Worm (Caenorhabditis elegans) whole organism, late embryonic: ENCODE results near the gene dsc-1.

Experiments
- C08G9.2 ChIP-seq: sonication (generic microtip); optimal IDR thresholded peaks from 2 replicates; lab custom pipeline; 2016; ENCODE audit warnings: mild to moderate bottlenecking, missing genetic modification characterization, moderate library complexity, missing compliant biosample characterization
- C38D4.7 ChIP-seq: fragments of 200-800 bp; sonication (Bioruptor generic); optimal IDR thresholded peaks from 2 replicates; lab custom pipeline; 2018; ENCODE audit warnings: mild to moderate bottlenecking, missing genetic modification characterization, moderate library complexity, missing compliant biosample characterization
- K02D7.2 ChIP-seq: sonication (generic microtip); optimal IDR thresholded peaks from 2 replicates; lab custom pipeline; 2017; ENCODE audit warnings: mild to moderate bottlenecking, missing genetic modification characterization, missing compliant biosample characterization
- K09A11.1 ChIP-seq: sonication (generic microtip); optimal IDR thresholded peaks from 2 replicates; lab custom pipeline; 2017; ENCODE audit warnings: antibody characterized with exemption, mild to moderate bottlenecking, missing genetic modification characterization, missing compliant biosample characterization; ENCODE audit not compliant: insufficient read depth
- T23F11.4 ChIP-seq: fragments of 200-800 bp; sonication (Bioruptor generic); optimal IDR thresholded peaks from 2 replicates; lab custom pipeline; 2018; ENCODE audit warnings: mild to moderate bottlenecking, missing genetic modification characterization, missing compliant biosample characterization
- ama-1 ChIP-seq: fragments of 150-350 bp; optimal IDR thresholded peaks from 2 replicates; lab custom pipeline; 2014
- ceh-14 ChIP-seq: sonication (generic microtip); optimal IDR thresholded peaks from 2 replicates; lab custom pipeline; 2016; ENCODE audit warnings: missing genotype, missing genetic modification characterization, missing compliant biosample characterization
- ceh-18 ChIP-seq: sonication (generic microtip); optimal IDR thresholded peaks from 2 replicates; lab custom pipeline; 2016; ENCODE audit warnings: missing genetic modification characterization, missing compliant biosample characterization
- ceh-19 ChIP-seq: fragments of 200-800 bp; sonication (Bioruptor generic); optimal IDR thresholded peaks from 2 replicates; lab custom pipeline; 2018; ENCODE audit warnings: mild to moderate bottlenecking, missing genetic modification characterization, missing compliant biosample characterization
- ceh-2 ChIP-seq: sonication (generic microtip); optimal IDR thresholded peaks from 2 replicates; lab custom pipeline; 2016; ENCODE audit warnings: missing genotype, missing genetic modification characterization, missing compliant biosample characterization
- ceh-30 ChIP-seq: fragments of 150-350 bp; optimal IDR thresholded peaks from 2 replicates; lab custom pipeline; 2014; ENCODE audit warnings: missing biosample characterization, missing genetic modification characterization
- ceh-45 ChIP-seq: fragments of 200-800 bp; sonication (Bioruptor generic); IDR thresholded peaks from 2 replicates; pipeline ENCODE4 v1.3.6; 2022; ENCODE audit warnings: missing genetic modification reagents, missing genetic modification characterization, missing compliant biosample characterization
- ceh-6 ChIP-seq: fragments of 200-800 bp; sonication (Bioruptor generic); optimal IDR thresholded peaks from 2 replicates; lab custom pipeline; 2018; ENCODE audit warnings: mild to moderate bottlenecking, missing genetic modification characterization, missing compliant biosample characterization
- dmd-4 ChIP-seq: sonication (generic microtip); optimal IDR thresholded peaks from 2 replicates; lab custom pipeline; 2016; ENCODE audit warnings: borderline replicate concordance, missing genetic modification characterization, missing compliant biosample characterization
- dve-1 ChIP-seq: sonication (generic microtip); optimal IDR thresholded peaks from 2 replicates; lab custom pipeline; 2017; ENCODE audit warnings: antibody characterized with exemption, mild to moderate bottlenecking, missing genetic modification characterization, missing compliant biosample characterization
- ets-4 ChIP-seq: sonication (generic microtip); optimal IDR thresholded peaks from 2 replicates; lab custom pipeline; 2016; ENCODE audit warnings: missing genetic modification characterization, missing compliant biosample characterization
- eyg-1 ChIP-seq: sonication (generic microtip); optimal IDR thresholded peaks from 2 replicates; lab custom pipeline; 2016; ENCODE audit warnings: missing genotype, missing genetic modification characterization, missing compliant biosample characterization
- fax-1 ChIP-seq: sonication (generic microtip); optimal IDR thresholded peaks from 2 replicates; lab custom pipeline; 2016; ENCODE audit warnings: missing genotype, missing genetic modification characterization, missing compliant biosample characterization
- fkh-10 ChIP-seq: fragments of 150-350 bp; optimal IDR thresholded peaks from 2 replicates; lab custom pipeline; 2014; ENCODE audit warnings: missing biosample characterization, missing genetic modification reagents, missing genetic modification characterization
- gmeb-2 ChIP-seq: sonication (generic microtip); optimal IDR thresholded peaks from 2 replicates; lab custom pipeline; 2016; ENCODE audit warnings: missing genetic modification characterization, inconsistent platforms, missing compliant biosample characterization
- hlh-13 ChIP-seq: fragments of 200-800 bp; sonication (Bioruptor generic); optimal IDR thresholded peaks from 2 replicates; lab custom pipeline; 2018; ENCODE audit warnings: mild to moderate bottlenecking, missing genetic modification characterization, missing compliant biosample characterization
- hlh-15 ChIP-seq: sonication (generic microtip); optimal IDR thresholded peaks from 2 replicates; lab custom pipeline; 2016; ENCODE audit warnings: missing genetic modification characterization, missing compliant biosample characterization
- hlh-8 ChIP-seq: sonication (generic microtip); optimal IDR thresholded peaks from 2 replicates; lab custom pipeline; 2016; ENCODE audit warnings: missing genotype, missing genetic modification characterization, missing compliant biosample characterization
- nhr-11 ChIP-seq: fragments of 150-350 bp; optimal IDR thresholded peaks from 2 replicates; lab custom pipeline; 2014; ENCODE audit warnings: missing biosample characterization, missing genetic modification characterization
- npax-4 ChIP-seq: sonication (generic microtip); optimal IDR thresholded peaks from 2 replicates; lab custom pipeline; 2016; ENCODE audit warnings: missing genetic modification characterization, missing compliant biosample characterization
- pag-3 ChIP-seq: sonication (generic microtip); optimal IDR thresholded peaks from 2 replicates; lab custom pipeline; 2016; ENCODE audit warnings: missing compliant biosample characterization, missing genetic modification characterization, borderline replicate concordance
- pat-9 ChIP-seq: fragments of 200-800 bp; sonication (Bioruptor generic); optimal IDR thresholded peaks from 2 replicates; lab custom pipeline; 2018; ENCODE audit warnings: mild to moderate bottlenecking, missing genetic modification characterization, moderate library complexity, missing compliant biosample characterization
- pax-1 ChIP-seq: fragments of 150-350 bp; optimal IDR thresholded peaks from 2 replicates; lab custom pipeline; 2014; ENCODE audit warnings: missing biosample characterization, missing genetic modification characterization
- pha-4 ChIP-seq: fragments of 150-350 bp; optimal IDR thresholded peaks from 2 replicates; lab custom pipeline; 2018; ENCODE audit warnings: missing biosample characterization, missing genetic modification reagents, missing genetic modification characterization
- pqm-1 ChIP-seq: sonication (generic microtip); optimal IDR thresholded peaks from 2 replicates; lab custom pipeline; 2016; ENCODE audit warnings: missing genetic modification characterization, missing compliant biosample characterization
- pros-1 ChIP-seq: fragments of 150-350 bp; optimal IDR thresholded peaks from 2 replicates; lab custom pipeline; 2014; ENCODE audit warnings: missing biosample characterization, missing genetic modification reagents, missing genetic modification characterization
- ref-2 ChIP-seq: sonication (generic microtip); optimal IDR thresholded peaks from 2 replicates; lab custom pipeline; 2016; ENCODE audit warnings: missing genetic modification characterization, missing compliant biosample characterization
- rnt-1 ChIP-seq: sonication (generic microtip); optimal IDR thresholded peaks from 2 replicates; lab custom pipeline; 2016; ENCODE audit warnings: missing genetic modification characterization, missing compliant biosample characterization
- sdc-2 ChIP-seq: sonication (generic microtip); optimal IDR thresholded peaks from 2 replicates; lab custom pipeline; 2016; ENCODE audit warnings: missing genotype, missing genetic modification characterization, missing compliant biosample characterization
- sox-4 ChIP-seq: sonication (generic microtip); optimal IDR thresholded peaks from 2 replicates; lab custom pipeline; 2017; ENCODE audit warnings: mild to moderate bottlenecking, missing genetic modification characterization, inconsistent platforms, missing compliant biosample characterization
- unc-55 ChIP-seq: sonication (generic microtip); optimal IDR thresholded peaks from 2 replicates; lab custom pipeline; 2017; ENCODE audit warnings: missing biosample characterization, missing genetic modification reagents, missing genetic modification characterization
- zip-5 ChIP-seq: sonication (generic microtip); optimal IDR thresholded peaks from 2 replicates; lab custom pipeline; 2016; ENCODE audit warnings: missing genetic modification characterization, missing compliant biosample characterization

The dsc-1 gene

ce11 chrX:15039696-15040212, 5.1 kb upstream of the dsc-1 start:
- TF ChIP-seq pros-1 (tag; lab: Kevin White, UChicago) (no peak), dve-1 (no peak), rnt-1 (tag; lab: Kevin White, UChicago) (no peak), K09A11.1 (tag; lab: Kevin White, UChicago) (no peak), T23F11.4 (GFP tag; lab: Kevin White, UChicago) (no peak), npax-4 (tag; lab: Kevin White, UChicago) (no peak), zip-5 (no peak), hlh-13 (GFP tag; lab: Kevin White, UChicago) (no peak), sdc-2 (no peak), ama-1 (no peak), ceh-18 (tag; lab: Kevin White, UChicago) (no peak), pqm-1 (no peak), pat-9 (tag; lab: Kevin White, UChicago) (no peak)

- TF ChIP-seq C08G9.2 (tag; lab: Kevin White, UChicago): no peak
- no peak for TF ChIP-seq pha-4 (tag; lab: Kevin White, UChicago)
- no peak for TF ChIP-seq pqm-1
- no peak for TF ChIP-seq hlh-8 (tag; lab: Kevin White, UChicago)
- no peak for TF ChIP-seq dmd-4 (tag; lab: Kevin White, UChicago)
- no peak for TF ChIP-seq sox-4 (tag; lab: Kevin White, UChicago)
- no peak for TF ChIP-seq pag-3 (tag; lab: Kevin White, UChicago)
- TF ChIP-seq nhr-11 (tag; lab: Kevin White, UChicago): no peak
- no peak for TF ChIP-seq ceh-30
- no peak for TF ChIP-seq T23F11.4 (GFP tag; lab: Kevin White, UChicago)
These were observed 4.5 kb upstream of the dsc-1 start for ce11 chrX:15039029-15039695.

- no peak for TF ChIP-seq C38D4.7
- TF ChIP-seq K02D7.2 (tag; lab: Kevin White, UChicago): no peak
- no peak for TF ChIP-seq ceh-14
- TF ChIP-seq fkh-10: no peak
- no peak for TF ChIP-seq ceh-45 (GFP tag; lab: Robert Waterston, UW)
- TF ChIP-seq ceh-19 (GFP tag; lab: Kevin White, UChicago): no peak
- TF ChIP-seq ama-1: no peak
- TF ChIP-seq T23F11.4 (GFP tag; lab: Kevin White, UChicago): no peak
- no peak for TF ChIP-seq hlh-13 (GFP tag; lab: Kevin White, UChicago)
- TF ChIP-seq hlh-15 (tag; lab: Kevin White, UChicago): no peak
- TF ChIP-seq npax-4 (tag; lab: Kevin White, UChicago): no peak
- TF ChIP-seq pros-1 (tag; lab: Kevin White, UChicago): no peak
- no peak for TF ChIP-seq ceh-6
- no peak for TF ChIP-seq zip-5
- no peak for TF ChIP-seq fax-1
- no peak for TF ChIP-seq eyg-1 (tag; lab: Kevin White, UChicago)
- TF ChIP-seq ref-2 (tag; lab: Kevin White, UChicago): no peak
- TF ChIP-seq ceh-2 (tag; lab: Kevin White, UChicago): no peak
- no peak for TF ChIP-seq pax-1
These were observed 1.7 kb upstream of the dsc-1 start for ce11 chrX:15036287-15036686.

ce11 chrX:15035748-15036147, 1.1 kb upstream of the dsc-1 start:
- TF ChIP-seq unc-55 (GFP tag; lab: Kevin White, UChicago) (no peak), ets-4 (no peak), gmeb-2 (no peak)
